Fruit fly (Drosophila melanogaster): ENCODE results near the gene klg.

DNA sequence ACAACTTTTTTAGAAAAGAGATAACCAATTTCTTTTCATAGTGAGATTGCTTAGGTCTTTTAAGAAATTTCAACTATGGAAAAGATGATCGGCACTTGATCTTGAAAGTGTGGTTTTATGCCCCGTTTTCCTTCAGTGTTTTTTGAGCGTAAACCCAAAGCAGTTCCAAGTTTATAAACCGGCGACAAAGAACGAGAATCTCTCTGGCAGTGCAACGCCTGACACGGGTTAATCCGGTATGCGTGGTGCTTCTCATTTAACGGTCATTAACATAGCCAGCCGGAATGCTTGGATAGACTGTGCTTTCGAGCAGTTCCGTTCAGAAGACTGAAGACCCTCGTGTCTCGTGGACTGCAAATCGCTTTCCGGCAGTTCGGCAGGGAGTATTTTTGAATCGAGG lies 24.0 kb downstream of the klg start, which contains the start of gene CG6660:
- TF ChIP-seq CG8319 (GFP tag; optimal IDR thresholded peaks at IDR 0.05) = no peak
- TF ChIP-seq CG3032 (tag; optimal IDR thresholded peaks at IDR 0.05) = no peak
- no peak for TF ChIP-seq fd59A (GFP tag; optimal IDR thresholded peaks at IDR 0.05)
- TF ChIP-seq CG6808 (GFP tag; optimal IDR thresholded peaks at IDR 0.05) = no peak
- no peak for TF ChIP-seq CG7368 (GFP tag; optimal IDR thresholded peaks at IDR 0.05)
- no peak for TF ChIP-seq CG11902 (GFP tag; optimal IDR thresholded peaks at IDR 0.05)
- TF ChIP-seq CG9139 (GFP tag; optimal IDR thresholded peaks at IDR 0.05) = no peak
- TF ChIP-seq Sox14 (GFP tag; optimal IDR thresholded peaks at IDR 0.05) = no peak
- no peak for TF ChIP-seq CG11294 (GFP tag; IDR thresholded peaks at IDR 0.05)
- TF ChIP-seq net (GFP tag; optimal IDR thresholded peaks at IDR 0.05) = no peak
- no peak for TF ChIP-seq Hr4 (GFP tag; optimal IDR thresholded peaks at IDR 0.05)
- TF ChIP-seq Sox102F (GFP tag; optimal IDR thresholded peaks at IDR 0.05) = no peak
- TF ChIP-seq CG15336 (GFP tag; IDR thresholded peaks at IDR 0.05) = no peak
